Worm (Caenorhabditis elegans): ENCODE data around the gene B0545.4.

DNA sequence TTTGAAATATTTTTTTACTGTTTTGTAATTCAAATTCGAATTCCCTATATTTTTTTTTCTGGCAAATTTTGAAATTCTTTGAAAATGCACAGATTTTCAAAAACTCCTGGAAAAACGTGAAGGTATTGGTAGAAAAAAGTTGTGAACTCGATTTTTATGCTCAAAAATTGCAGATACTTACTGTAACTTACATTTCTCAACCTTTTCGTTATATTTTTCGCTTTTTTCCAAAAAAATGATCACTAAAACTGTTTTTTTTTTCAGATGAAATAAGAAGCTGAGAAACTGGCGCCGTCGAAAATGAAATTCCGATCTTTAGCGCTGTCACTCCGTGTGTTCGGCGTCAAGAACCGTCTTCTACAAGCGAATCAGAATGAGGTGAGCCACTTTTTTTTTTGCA lies 33.1 kb downstream of the B0545.4 start, which contains the start of gene T05C7.8:
- TF ChIP-seq F26F4.8 (GFP tag; conservative IDR thresholded peaks at IDR 0.05) (no peak), nhr-25 (tag; optimal IDR thresholded peaks at IDR 0.05; ENCODE audit: borderline replicate concordance, insufficient read depth) (no peak), dmd-6 (GFP tag; IDR thresholded peaks at IDR 0.05) (no peak), nhr-237 (tag; optimal IDR thresholded peaks at IDR 0.05) (no peak), lin-1 (GFP tag; IDR thresholded peaks at IDR 0.05) (no peak), daf-12 (tag; optimal IDR thresholded peaks at IDR 0.05) (no peak), unc-130 (GFP tag; optimal IDR thresholded peaks at IDR 0.05) (no peak), ces-1 (GFP tag; optimal IDR thresholded peaks at IDR 0.05) (no peak)
